Worm (Caenorhabditis elegans) whole organism, L2 larva: Measurements from ENCODE around the gene Y71H2AM.11.

Experiments
- nhr-129 ChIP-seq: fragments of 150-350 bp; optimal IDR thresholded peaks from 2 replicates; lab custom pipeline; 2014; ENCODE audit warnings: missing biosample characterization, missing genetic modification characterization
- unc-39 ChIP-seq: fragments of 150-350 bp; optimal IDR thresholded peaks from 2 replicates; lab custom pipeline; 2014; ENCODE audit warnings: missing biosample characterization, missing genetic modification characterization
- zag-1 ChIP-seq: fragments of 150-350 bp; optimal IDR thresholded peaks from 2 replicates; lab custom pipeline; 2014; ENCODE audit warnings: missing biosample characterization, missing genetic modification characterization

ce11 chrIII:2746553-2746952 is 21.7 kb upstream of the Y71H2AM.11 start, which contains the start of gene Y71H2AM.14:
- TF ChIP-seq nhr-129 (tag; lab: Kevin White, UChicago) (no peak), unc-39 (tag; lab: Kevin White, UChicago) (no peak), zag-1 (no peak)
